Fruit fly (Drosophila melanogaster) whole organism, embryonic: ENCODE data around the gene MED28.

Source experiments
- B-H2 ChIP-seq: fragments of 200-800 bp; sonication (Bioruptor generic); optimal IDR thresholded peaks from 2 replicates; lab custom pipeline; 2018; ENCODE audit warnings: missing biosample characterization, mild to moderate bottlenecking, missing genetic modification characterization
- CG1024 ChIP-seq: fragments of 200-800 bp; sonication (Bioruptor generic); IDR thresholded peaks from 2 replicates; pipeline ENCODE4 v1.3.6; 2022; ENCODE audit warnings: missing biosample characterization, missing genetic modification characterization
- CG10654 ChIP-seq: fragments of 200-800 bp; sonication (Bioruptor generic); optimal IDR thresholded peaks from 2 replicates; lab custom pipeline; 2016; ENCODE audit warnings: missing biosample characterization, missing genetic modification characterization
- CG12391 ChIP-seq: fragments of 200-800 bp; sonication (Bioruptor generic); optimal IDR thresholded peaks from 3 replicates; lab custom pipeline; 2018; ENCODE audit warnings: missing biosample characterization, mild to moderate bottlenecking, missing genetic modification characterization, moderate library complexity
- CG13624 ChIP-seq: fragments of 200-800 bp; sonication (Bioruptor generic); optimal IDR thresholded peaks from 2 replicates; lab custom pipeline; 2016; ENCODE audit warnings: missing biosample characterization, missing genetic modification characterization
- CG14965 ChIP-seq: fragments of 200-800 bp; sonication (Bioruptor generic); optimal IDR thresholded peaks from 2 replicates; lab custom pipeline; 2016; ENCODE audit warnings: missing biosample characterization, missing genetic modification characterization, borderline replicate concordance
- CG15073 ChIP-seq: fragments of 200-800 bp; sonication (Bioruptor generic); optimal IDR thresholded peaks from 2 replicates; lab custom pipeline; 2016; ENCODE audit warnings: missing biosample characterization, missing genetic modification characterization
- CG1603 ChIP-seq: fragments of 200-800 bp; sonication (Bioruptor generic); optimal IDR thresholded peaks from 2 replicates; lab custom pipeline; 2019; ENCODE audit warnings: missing biosample characterization, mild to moderate bottlenecking, missing genetic modification characterization, moderate library complexity
- CG17385 ChIP-seq: fragments of 200-800 bp; sonication (Bioruptor generic); optimal IDR thresholded peaks from 3 replicates; lab custom pipeline; 2018; ENCODE audit warnings: missing biosample characterization, mild to moderate bottlenecking, missing genetic modification characterization
- CG17568 ChIP-seq: fragments of 200-800 bp; sonication (Bioruptor generic); optimal IDR thresholded peaks from 2 replicates; lab custom pipeline; 2018; ENCODE audit warnings: missing biosample characterization, mild to moderate bottlenecking, missing genetic modification characterization, moderate library complexity
- CG17912 ChIP-seq: fragments of 200-800 bp; sonication (Bioruptor generic); optimal IDR thresholded peaks from 2 replicates; lab custom pipeline; 2018; ENCODE audit warnings: missing biosample characterization, mild to moderate bottlenecking, missing genetic modification characterization
- CG18011 ChIP-seq: fragments of 200-800 bp; sonication (Bioruptor generic); optimal IDR thresholded peaks from 2 replicates; lab custom pipeline; 2017; ENCODE audit warnings: missing biosample characterization, missing genetic modification characterization, mild to moderate bottlenecking, moderate library complexity, missing genotype
- CG18476 ChIP-seq: fragments of 200-800 bp; sonication (Bioruptor generic); optimal IDR thresholded peaks from 2 replicates; lab custom pipeline; 2016; ENCODE audit warnings: missing biosample characterization, mild to moderate bottlenecking, missing genetic modification characterization
- CG18764 ChIP-seq: fragments of 200-800 bp; sonication (Bioruptor generic); optimal IDR thresholded peaks from 3 replicates; lab custom pipeline; 2016; ENCODE audit warnings: missing biosample characterization, missing genetic modification characterization
- CG30403 ChIP-seq: fragments of 200-800 bp; sonication (Bioruptor generic); optimal IDR thresholded peaks from 3 replicates; lab custom pipeline; 2016; ENCODE audit warnings: missing biosample characterization, missing genetic modification characterization
- CG32767 ChIP-seq: fragments of 200-800 bp; sonication (Bioruptor generic); IDR thresholded peaks from 2 replicates; pipeline ENCODE4 v1.3.6; 2022; ENCODE audit warnings: missing biosample characterization, missing genetic modification characterization
- CG3838 ChIP-seq: fragments of 200-800 bp; sonication (Bioruptor generic); optimal IDR thresholded peaks from 3 replicates; lab custom pipeline; 2016; ENCODE audit warnings: missing biosample characterization, missing genetic modification characterization
- CG42726 ChIP-seq: fragments of 200-800 bp; sonication (Bioruptor generic); IDR thresholded peaks from 2 replicates; pipeline ENCODE4 v1.3.6; 2022; ENCODE audit warnings: missing biosample characterization, missing genetic modification characterization; ENCODE audit not compliant: partially characterized antibody
- CG4328 ChIP-seq: fragments of 200-800 bp; sonication (Bioruptor generic); optimal IDR thresholded peaks from 3 replicates; lab custom pipeline; 2017; ENCODE audit warnings: missing biosample characterization, missing genetic modification reagents, missing genetic modification characterization
- CG43689 ChIP-seq: fragments of 200-800 bp; sonication (Bioruptor generic); IDR thresholded peaks from 2 replicates; pipeline ENCODE4 v1.3.6; 2022; ENCODE audit warnings: missing biosample characterization, missing genetic modification characterization
- CG4820 ChIP-seq: fragments of 200-800 bp; sonication (Bioruptor generic); optimal IDR thresholded peaks from 3 replicates; lab custom pipeline; 2016; ENCODE audit warnings: missing biosample characterization, missing genetic modification characterization
- CG7372 ChIP-seq: fragments of 200-800 bp; sonication (Bioruptor generic); IDR thresholded peaks from 2 replicates; pipeline ENCODE4 v1.3.6; 2022; ENCODE audit warnings: missing biosample characterization, missing genetic modification characterization
- CG7556 ChIP-seq: fragments of 200-800 bp; sonication (Bioruptor generic); optimal IDR thresholded peaks from 2 replicates; lab custom pipeline; 2017; ENCODE audit warnings: missing biosample characterization, mild to moderate bottlenecking, missing genetic modification characterization
- CG8478 ChIP-seq: fragments of >200 bp; optimal IDR thresholded peaks from 2 replicates; lab custom pipeline; 2018
- CG9215 ChIP-seq: fragments of 200-800 bp; sonication (Bioruptor generic); IDR thresholded peaks from 2 replicates; pipeline ENCODE4 v1.3.6; 2022; ENCODE audit warnings: missing biosample characterization, missing genetic modification characterization
- CG9727 ChIP-seq: fragments of 200-800 bp; sonication (Bioruptor generic); optimal IDR thresholded peaks from 3 replicates; lab custom pipeline; 2017; ENCODE audit warnings: missing biosample characterization, mild to moderate bottlenecking, missing genetic modification characterization
- CHES-1-like ChIP-seq: fragments of 200-800 bp; sonication (Bioruptor generic); optimal IDR thresholded peaks from 2 replicates; lab custom pipeline; 2016; ENCODE audit warnings: missing biosample characterization, missing genetic modification characterization
- Dip3 ChIP-seq: fragments of 200-800 bp; sonication (Bioruptor generic); optimal IDR thresholded peaks from 3 replicates; lab custom pipeline; 2016; ENCODE audit warnings: missing biosample characterization, missing genetic modification characterization
- HLH54F ChIP-seq: fragments of 200-800 bp; sonication (Bioruptor generic); optimal IDR thresholded peaks from 3 replicates; lab custom pipeline; 2016; ENCODE audit warnings: missing biosample characterization, missing genetic modification characterization
- HmgZ ChIP-seq: fragments of 200-800 bp; sonication (Bioruptor generic); optimal IDR thresholded peaks from 2 replicates; lab custom pipeline; 2018; ENCODE audit warnings: missing biosample characterization, mild to moderate bottlenecking, missing genetic modification characterization
- Hmr ChIP-seq: fragments of 200-800 bp; sonication (Bioruptor generic); optimal IDR thresholded peaks from 3 replicates; lab custom pipeline; 2017; ENCODE audit warnings: mild to moderate bottlenecking, missing biosample characterization, missing genetic modification reagents, missing genetic modification characterization
- Six4 ChIP-seq: fragments of 200-800 bp; sonication (Bioruptor generic); optimal IDR thresholded peaks from 2 replicates; lab custom pipeline; 2016; ENCODE audit warnings: missing biosample characterization, missing genetic modification characterization
- Xrp1 ChIP-seq: fragments of 200-800 bp; sonication (Bioruptor generic); IDR thresholded peaks from 2 replicates; pipeline ENCODE4 v1.3.6; 2022; ENCODE audit warnings: missing biosample characterization, missing genetic modification characterization
- cato ChIP-seq: fragments of 200-800 bp; sonication (Bioruptor generic); optimal IDR thresholded peaks from 2 replicates; lab custom pipeline; 2016; ENCODE audit warnings: missing biosample characterization, missing genetic modification characterization, borderline replicate concordance
- chn ChIP-seq: fragments of 200-800 bp; sonication (Bioruptor generic); optimal IDR thresholded peaks from 2 replicates; lab custom pipeline; 2016; ENCODE audit warnings: missing biosample characterization, missing genetic modification characterization
- dmrt11E ChIP-seq: fragments of 200-800 bp; sonication (Bioruptor generic); optimal IDR thresholded peaks from 3 replicates; lab custom pipeline; 2018; ENCODE audit warnings: missing biosample characterization, mild to moderate bottlenecking, missing genetic modification characterization, moderate library complexity
- dmrt99B ChIP-seq: fragments of 200-800 bp; sonication (Bioruptor generic); optimal IDR thresholded peaks from 2 replicates; lab custom pipeline; 2018; ENCODE audit warnings: missing biosample characterization, mild to moderate bottlenecking, missing genetic modification characterization, moderate library complexity
- esg ChIP-seq: fragments of 200-800 bp; sonication (Bioruptor generic); conservative IDR thresholded peaks from 2 replicates; pipeline ENCODE4 v1.3.6; 2022; ENCODE audit warnings: missing biosample characterization, missing genetic modification characterization
- gem ChIP-seq: fragments of 200-800 bp; sonication (Bioruptor generic); optimal IDR thresholded peaks from 2 replicates; lab custom pipeline; 2019; ENCODE audit warnings: missing biosample characterization, mild to moderate bottlenecking, missing genetic modification characterization, moderate library complexity
- jumu ChIP-seq: fragments of 200-800 bp; sonication (Bioruptor generic); optimal IDR thresholded peaks from 3 replicates; lab custom pipeline; 2016; ENCODE audit warnings: missing biosample characterization, missing genetic modification characterization
- kah ChIP-seq: fragments of 200-800 bp; sonication (Bioruptor generic); optimal IDR thresholded peaks from 2 replicates; lab custom pipeline; 2018; ENCODE audit warnings: missing biosample characterization, mild to moderate bottlenecking, missing genetic modification characterization
- kni ChIP-seq: fragments of 200-800 bp; sonication (Bioruptor generic); optimal IDR thresholded peaks from 3 replicates; lab custom pipeline; 2017; ENCODE audit warnings: mild to moderate bottlenecking, missing biosample characterization, missing genetic modification reagents, missing genetic modification characterization
- salm ChIP-seq: fragments of 200-800 bp; sonication (Bioruptor generic); optimal IDR thresholded peaks from 2 replicates; lab custom pipeline; 2018; ENCODE audit warnings: missing biosample characterization, mild to moderate bottlenecking, missing genetic modification characterization
- scrt ChIP-seq: fragments of 200-800 bp; sonication (Bioruptor generic); optimal IDR thresholded peaks from 2 replicates; lab custom pipeline; 2018; ENCODE audit warnings: missing biosample characterization, mild to moderate bottlenecking, missing genetic modification characterization, moderate library complexity
- sens ChIP-seq: fragments of 200-800 bp; sonication (Bioruptor generic); peaks from one replicate; lab custom pipeline; 2016; ENCODE audit warnings: missing biosample characterization, missing genetic modification characterization
- sens-2 ChIP-seq: fragments of 200-800 bp; sonication (Bioruptor generic); IDR thresholded peaks from 2 replicates; pipeline ENCODE4 v1.3.6; 2022; ENCODE audit warnings: missing biosample characterization, missing genetic modification characterization
- slbo ChIP-seq: fragments of 200-800 bp; sonication (Bioruptor generic); IDR thresholded peaks from 2 replicates; pipeline ENCODE4 v1.3.6; 2022; ENCODE audit warnings: missing biosample characterization, missing genetic modification characterization
- slp2 ChIP-seq: fragments of 200-800 bp; sonication (Bioruptor generic); optimal IDR thresholded peaks from 2 replicates; lab custom pipeline; 2016; ENCODE audit warnings: missing biosample characterization, missing genetic modification characterization
- wek ChIP-seq: fragments of 200-800 bp; sonication (Bioruptor generic); optimal IDR thresholded peaks from 3 replicates; lab custom pipeline; 2018; ENCODE audit warnings: missing biosample characterization, mild to moderate bottlenecking, missing genetic modification characterization, moderate library complexity
- yki ChIP-seq: fragments of >200 bp; optimal IDR thresholded peaks from 3 replicates; lab custom pipeline; 2018

The MED28 gene

dm6 chr3R:25445546-25446400 is 31.0 kb upstream of the MED28 start (continued):
- peak; percentile 79 for TF ChIP-seq CG1603 (tag; lab: Kevin White, UChicago)
- TF ChIP-seq Hmr (GFP tag; lab: Kevin White, UChicago), result no peak
- TF ChIP-seq CG30403 (GFP tag; lab: Kevin White, UChicago), result peak; percentile 59
- TF ChIP-seq dmrt11E (tag; lab: Kevin White, UChicago), result peak; percentile 93
- peak; percentile 72 for TF ChIP-seq jumu (GFP tag; lab: Kevin White, UChicago)
- TF ChIP-seq HmgZ (tag; lab: Kevin White, UChicago), result no peak
- peak; percentile 51 for TF ChIP-seq CG17568
- peak; percentile 61 for TF ChIP-seq esg (GFP tag; lab: Robert Waterston, UW)
- TF ChIP-seq HLH54F, result peak; percentile 4
- peak; percentile 73 for TF ChIP-seq CG32767 (GFP tag; lab: Robert Waterston, UW)
- peak; percentile 68 for TF ChIP-seq CG4820 (GFP tag; lab: Kevin White, UChicago)
- peak; percentile 33 for TF ChIP-seq kni
- TF ChIP-seq CG15073 (GFP tag; lab: Kevin White, UChicago), result peak; percentile 40
- peak; percentile 45 for TF ChIP-seq chn
- peak; percentile 60 for TF ChIP-seq slp2
- peak; percentile 77 for TF ChIP-seq CG3838 (GFP tag; lab: Kevin White, UChicago)
- TF ChIP-seq CG14965 (GFP tag; lab: Kevin White, UChicago), result no peak
- peak; percentile 28; the same call in 1 of the 2 replicates for TF ChIP-seq CG7372 (GFP tag; lab: Robert Waterston, UW)
- no peak for TF ChIP-seq kah (GFP tag; lab: Kevin White, UChicago)
- TF ChIP-seq gem, result peak; percentile 89
- TF ChIP-seq B-H2 (GFP tag; lab: Kevin White, UChicago), result no peak
- TF ChIP-seq Dip3 (GFP tag; lab: Kevin White, UChicago), result no peak
- peak; percentile 47 for TF ChIP-seq CG1024
- peak; percentile 26 for TF ChIP-seq salm (tag; lab: Kevin White, UChicago)
- TF ChIP-seq CG7556 (GFP tag; lab: Kevin White, UChicago), result peak; percentile 69
- TF ChIP-seq CHES-1-like, result peak; percentile 29
- TF ChIP-seq CG42726, result no peak
- TF ChIP-seq CG43689 (GFP tag; lab: Robert Waterston, UW), result no peak
- TF ChIP-seq CG17912 (GFP tag; lab: Kevin White, UChicago), result no peak
- peak; percentile 32; the same call in 1 of the 2 replicates for TF ChIP-seq CG9215 (GFP tag; lab: Robert Waterston, UW)
- TF ChIP-seq yki, result no peak
- peak; percentile 61 for TF ChIP-seq CG18764 (GFP tag; lab: Kevin White, UChicago)
- peak; percentile 44 for TF ChIP-seq CG10654 (GFP tag; lab: Kevin White, UChicago)
- peak; percentile 62; the same call in 1 of the 2 replicates for TF ChIP-seq sens-2 (GFP tag; lab: Robert Waterston, UW)
- TF ChIP-seq CG8478 (lab: Kevin White, UChicago), result no peak
- no peak for TF ChIP-seq wek (GFP tag; lab: Kevin White, UChicago)
- TF ChIP-seq CG9727 (GFP tag; lab: Kevin White, UChicago), result peak; percentile 69
- TF ChIP-seq CG18011 (GFP tag; lab: Kevin White, UChicago), result no peak
- peak; percentile 35 for TF ChIP-seq cato (GFP tag; lab: Kevin White, UChicago)
- TF ChIP-seq scrt (GFP tag; lab: Kevin White, UChicago), result no peak
- peak; percentile 53 for TF ChIP-seq Six4 (GFP tag; lab: Kevin White, UChicago)
- no peak for TF ChIP-seq CG13624 (GFP tag; lab: Kevin White, UChicago)
- TF ChIP-seq CG12391 (tag; lab: Kevin White, UChicago), result peak; percentile 76
- peak; percentile 77 for TF ChIP-seq dmrt99B
- peak; percentile 95 for TF ChIP-seq sens (GFP tag; lab: Kevin White, UChicago)
- TF ChIP-seq Xrp1 (GFP tag; lab: Robert Waterston, UW), result peak; percentile 90
- peak; percentile 34; the same call in 1 of the 2 replicates for TF ChIP-seq slbo (GFP tag; lab: Robert Waterston, UW)
- TF ChIP-seq CG4328 (GFP tag; lab: Kevin White, UChicago), result no peak
- TF ChIP-seq CG17385 (GFP tag; lab: Kevin White, UChicago), result peak; percentile 32
- peak; percentile 25 for TF ChIP-seq CG18476 (GFP tag; lab: Kevin White, UChicago)
